Worm (Caenorhabditis elegans): ENCODE results near the gene rike-1.

DNA sequence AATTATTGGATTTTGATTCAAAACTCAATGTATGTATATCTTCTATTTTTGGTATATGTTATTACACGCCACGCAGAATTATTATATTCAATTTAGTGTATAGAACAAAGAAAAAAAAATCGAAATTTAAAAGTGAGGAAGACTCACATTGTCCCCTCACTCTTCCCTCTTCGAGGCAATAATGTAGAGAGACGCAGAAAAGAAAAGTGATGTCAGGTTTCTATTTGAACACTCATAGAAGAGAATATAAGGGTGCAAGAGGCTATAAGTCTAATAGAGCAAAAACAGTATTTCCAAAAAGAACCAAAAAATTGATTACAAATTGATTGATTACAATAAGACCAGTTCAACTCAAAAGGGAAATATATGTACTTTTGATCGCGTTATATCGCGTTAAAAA lies 2.8 kb upstream of the rike-1 start:
- TF ChIP-seq unc-62 (GFP tag; optimal IDR thresholded peaks at IDR 0.05), result no peak
- TF ChIP-seq nhr-12 (tag; optimal IDR thresholded peaks at IDR 0.05), result no peak
- no peak for TF ChIP-seq ceh-16 (tag; optimal IDR thresholded peaks at IDR 0.05)
- TF ChIP-seq ceh-82 (tag; optimal IDR thresholded peaks at IDR 0.05), result no peak
- no peak for TF ChIP-seq ama-1 (optimal IDR thresholded peaks at IDR 0.05)
- no peak for TF ChIP-seq R02D3.7 (tag; optimal IDR thresholded peaks at IDR 0.05)
- no peak for TF ChIP-seq nhr-23 (tag; optimal IDR thresholded peaks at IDR 0.05)
- peak; percentile 16 for TF ChIP-seq fos-1 (tag; optimal IDR thresholded peaks at IDR 0.05)
- TF ChIP-seq nhr-11 (tag; optimal IDR thresholded peaks at IDR 0.05), result no peak
- no peak for TF ChIP-seq nhr-77 (tag; optimal IDR thresholded peaks at IDR 0.05)

Measured in whole organism, L2 larva.